Worm (Caenorhabditis elegans) whole organism, midembryonic: ENCODE results near the gene mrpl-44.

Experiments used
- T22C8.4 ChIP-seq: fragments of 200-800 bp; sonication (Bioruptor generic); IDR thresholded peaks from 2 replicates; pipeline ENCODE4 v1.3.6; 2022; ENCODE audit warnings: missing genetic modification characterization, missing compliant biosample characterization
- flt-1 ChIP-seq: fragments of 200-800 bp; sonication (Bioruptor generic); IDR thresholded peaks from 2 replicates; pipeline ENCODE4 v1.3.6; 2022; ENCODE audit warnings: missing genetic modification characterization, missing compliant biosample characterization
- klf-2 ChIP-seq: fragments of 200-800 bp; sonication (Bioruptor generic); conservative IDR thresholded peaks from 2 replicates; pipeline ENCODE4 v1.3.6; 2022; ENCODE audit warnings: missing genetic modification reagents, missing genetic modification characterization, missing compliant biosample characterization
- med-1 ChIP-seq: sonication (generic microtip); optimal IDR thresholded peaks from 2 replicates; lab custom pipeline; 2017; ENCODE audit warnings: missing genetic modification characterization, mild to moderate bottlenecking, missing compliant biosample characterization, antibody characterized with exemption, missing genetic modification reagents; ENCODE audit not compliant: insufficient read depth
- ref-1 ChIP-seq: fragments of 200-800 bp; sonication (Bioruptor generic); conservative IDR thresholded peaks from 2 replicates; pipeline ENCODE4 v1.3.6; 2022; ENCODE audit warnings: missing genetic modification reagents, missing genetic modification characterization, missing compliant biosample characterization
- tab-1 ChIP-seq: fragments of 200-800 bp; sonication (Bioruptor generic); IDR thresholded peaks from 2 replicates; pipeline ENCODE4 v1.3.6; 2022; ENCODE audit warnings: missing genetic modification characterization, missing compliant biosample characterization
- ztf-23 ChIP-seq: fragments of 200-800 bp; sonication (Bioruptor generic); IDR thresholded peaks from 2 replicates; pipeline ENCODE4 v1.3.6; 2022; ENCODE audit warnings: missing genetic modification reagents, missing genetic modification characterization, missing compliant biosample characterization

ce11 chrIII:9043200-9043599 lies 46.0 kb downstream of the mrpl-44 start, which contains the start of gene nac-2:
- TF ChIP-seq ztf-23 (no peak), tab-1 (GFP tag; lab: Robert Waterston, UW) (no peak), klf-2 (GFP tag; lab: Robert Waterston, UW) (no peak), flt-1 (no peak), T22C8.4 (GFP tag; lab: Robert Waterston, UW) (no peak), med-1 (GFP tag; lab: Kevin White, UChicago) (no peak), ref-1 (GFP tag; lab: Robert Waterston, UW) (no peak)
